Worm (Caenorhabditis elegans): ENCODE data around the gene C54F6.15.

DNA sequence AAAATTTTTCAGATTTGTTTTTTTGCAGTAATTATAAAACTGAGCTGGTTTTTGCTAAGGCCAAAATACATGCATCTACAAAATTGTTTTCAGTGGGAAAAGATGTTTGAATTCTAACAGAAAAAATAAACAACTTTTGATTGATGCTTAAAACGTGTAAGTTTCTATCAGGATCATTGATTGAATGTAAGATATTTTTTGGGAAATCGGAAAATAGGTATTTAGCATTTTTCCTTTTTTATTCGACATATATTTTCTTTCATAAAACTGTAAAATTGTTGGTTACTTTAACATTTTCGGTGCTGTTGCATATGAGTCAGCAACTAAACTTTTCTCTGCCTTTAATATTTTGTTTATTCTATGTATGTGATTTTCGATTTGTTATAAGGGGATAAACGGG, 2.3 kb upstream of the C54F6.15 start, which contains the start of gene C54F6.20:
- TF ChIP-seq ceh-19 (GFP tag; optimal IDR thresholded peaks at IDR 0.05) (no peak), ref-2 (tag; optimal IDR thresholded peaks at IDR 0.05) (no peak), elt-2 (tag; optimal IDR thresholded peaks at IDR 0.05) (no peak), ztf-16 (tag; optimal IDR thresholded peaks at IDR 0.05) (no peak), pqm-1 (tag; optimal IDR thresholded peaks at IDR 0.05) (no peak), fkh-10 (GFP tag; optimal IDR thresholded peaks at IDR 0.05) (no peak), hlh-15 (tag; optimal IDR thresholded peaks at IDR 0.05) (no peak), pag-3 (tag; optimal IDR thresholded peaks at IDR 0.05; ENCODE audit: borderline replicate concordance) (no peak), T23F11.4 (GFP tag; optimal IDR thresholded peaks at IDR 0.05) (no peak), C38D4.7 (GFP tag; optimal IDR thresholded peaks at IDR 0.05) (no peak)
